Fruit fly (Drosophila melanogaster) whole organism, wandering third instar larva: ENCODE results near the gene CG7252.

Experiments
- CG32264 ChIP-seq: fragments of 200-800 bp; sonication (Bioruptor generic); optimal IDR thresholded peaks from 2 replicates; lab custom pipeline; 2016; ENCODE audit warnings: missing biosample characterization, missing genetic modification characterization
- Vsx2 ChIP-seq: fragments of 200-300, 225-300 bp; sonication (Bioruptor generic); optimal IDR thresholded peaks from 2 replicates; lab custom pipeline; 2018; ENCODE audit warnings: missing biosample characterization, missing genetic modification characterization; ENCODE audit not compliant: partially characterized antibody
- brk ChIP-seq: fragments of 200-800 bp; sonication (Bioruptor generic); optimal IDR thresholded peaks from 2 replicates; lab custom pipeline; 2016; ENCODE audit warnings: missing biosample characterization, mild to moderate bottlenecking, missing genetic modification characterization
- pan ChIP-seq: fragments of >200 bp; optimal IDR thresholded peaks from 2 replicates; lab custom pipeline; 2017
- sv ChIP-seq: fragments of 200-800 bp; sonication (Bioruptor generic); optimal IDR thresholded peaks from 3 replicates; lab custom pipeline; 2016; ENCODE audit warnings: missing biosample characterization, missing genetic modification characterization
- woc ChIP-seq: sonication (Bioruptor generic); optimal IDR thresholded peaks from 2 replicates; lab custom pipeline; 2016; ENCODE audit warnings: missing biosample characterization, mild to moderate bottlenecking, missing genetic modification characterization

DNA sequence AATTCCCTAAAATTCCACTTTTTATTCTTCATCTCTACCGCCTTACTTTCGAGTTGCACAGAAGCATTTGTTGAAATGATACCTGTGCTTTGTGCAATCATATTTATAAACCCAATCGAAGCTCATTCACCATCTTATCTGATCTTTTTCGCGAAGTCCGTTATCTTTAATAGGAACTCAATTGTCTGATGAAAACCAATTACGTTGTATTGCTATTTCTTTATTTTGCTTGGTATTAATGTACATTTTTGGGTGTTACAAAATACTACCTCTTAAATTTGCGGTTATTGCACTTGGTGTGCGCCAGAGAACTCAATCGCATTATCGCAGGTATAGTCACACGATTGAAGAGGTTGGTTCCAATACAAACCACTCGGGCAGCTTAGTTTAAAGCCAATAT is 25.4 kb downstream of the CG7252 start, which contains the start of gene Muc68E:
- TF ChIP-seq brk (no peak), woc (GFP tag; lab: Kevin White, UChicago) (no peak), pan (lab: Kevin White, UChicago) (no peak), Vsx2 (no peak), CG32264 (GFP tag; lab: Kevin White, UChicago) (no peak), sv (GFP tag; lab: Kevin White, UChicago) (no peak)
